Worm (Caenorhabditis elegans) whole organism, midembryonic: Measurements from ENCODE around the gene F27C8.3.

ENCODE experiments used
- T22C8.4 ChIP-seq: fragments of 200-800 bp; sonication (Bioruptor generic); IDR thresholded peaks from 2 replicates; pipeline ENCODE4 v1.3.6; 2022; ENCODE audit warnings: missing genetic modification characterization, missing compliant biosample characterization
- cog-1 ChIP-seq: sonication (generic microtip); optimal IDR thresholded peaks from 2 replicates; lab custom pipeline; 2016; ENCODE audit warnings: missing genetic modification characterization, missing compliant biosample characterization
- flt-1 ChIP-seq: fragments of 200-800 bp; sonication (Bioruptor generic); IDR thresholded peaks from 2 replicates; pipeline ENCODE4 v1.3.6; 2022; ENCODE audit warnings: missing genetic modification characterization, missing compliant biosample characterization
- klf-2 ChIP-seq: fragments of 200-800 bp; sonication (Bioruptor generic); conservative IDR thresholded peaks from 2 replicates; pipeline ENCODE4 v1.3.6; 2022; ENCODE audit warnings: missing genetic modification reagents, missing genetic modification characterization, missing compliant biosample characterization
- med-1 ChIP-seq: sonication (generic microtip); optimal IDR thresholded peaks from 2 replicates; lab custom pipeline; 2017; ENCODE audit warnings: missing genetic modification characterization, mild to moderate bottlenecking, missing compliant biosample characterization, antibody characterized with exemption, missing genetic modification reagents; ENCODE audit not compliant: insufficient read depth
- ref-1 ChIP-seq: fragments of 200-800 bp; sonication (Bioruptor generic); conservative IDR thresholded peaks from 2 replicates; pipeline ENCODE4 v1.3.6; 2022; ENCODE audit warnings: missing genetic modification reagents, missing genetic modification characterization, missing compliant biosample characterization
- tab-1 ChIP-seq: fragments of 200-800 bp; sonication (Bioruptor generic); IDR thresholded peaks from 2 replicates; pipeline ENCODE4 v1.3.6; 2022; ENCODE audit warnings: missing genetic modification characterization, missing compliant biosample characterization
- ztf-23 ChIP-seq: fragments of 200-800 bp; sonication (Bioruptor generic); IDR thresholded peaks from 2 replicates; pipeline ENCODE4 v1.3.6; 2022; ENCODE audit warnings: missing genetic modification reagents, missing genetic modification characterization, missing compliant biosample characterization
- ztf-29 ChIP-seq: fragments of 200-800 bp; sonication (Bioruptor generic); IDR thresholded peaks from 2 replicates; pipeline ENCODE4 v1.3.6; 2022; ENCODE audit warnings: missing genetic modification reagents, missing genetic modification characterization, missing compliant biosample characterization

The F27C8.3 gene

DNA sequence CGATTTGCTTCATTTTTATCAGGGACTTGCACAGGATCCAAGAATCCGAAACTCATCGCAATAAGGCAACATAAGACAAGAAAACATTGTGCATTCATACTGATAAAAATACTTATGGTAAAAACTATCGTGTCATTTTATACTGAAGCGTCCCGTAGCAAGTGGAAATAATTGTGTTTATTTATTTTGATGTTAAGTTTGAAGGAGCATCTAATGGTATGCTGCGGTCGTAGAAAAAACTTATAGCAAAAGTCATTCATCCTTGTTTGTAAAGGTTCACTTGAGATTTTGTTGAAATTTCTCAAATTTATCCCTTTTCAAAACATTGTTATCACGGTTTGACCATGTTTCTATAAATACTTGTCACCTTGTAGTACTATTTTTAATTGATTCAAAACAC lies 29.3 kb upstream of the F27C8.3 start, which contains the start of gene W09C2.10:
Gene W09C2.10 (minus strand): TSS at position 101 of the 400 bp plus-strand sequence.
- TF ChIP-seq cog-1 (tag; lab: Kevin White, UChicago) (no peak), ref-1 (GFP tag; lab: Robert Waterston, UW) (no peak), flt-1 (GFP tag; lab: Robert Waterston, UW) (no peak), ztf-23 (no peak), tab-1 (GFP tag; lab: Robert Waterston, UW) (no peak), med-1 (no peak), klf-2 (no peak), ztf-29 (GFP tag; lab: Robert Waterston, UW) (no peak), T22C8.4 (GFP tag; lab: Robert Waterston, UW) (no peak)

ce11 chrIV:9624275-9624674 lies 28.6 kb upstream of the F27C8.3 start, which contains the start of gene W09C2.8:
W09C2.8 (minus strand) TSS chrIV:9624375.
- TF ChIP-seq flt-1 (GFP tag; lab: Robert Waterston, UW), result no peak
- no peak for TF ChIP-seq ref-1 (GFP tag; lab: Robert Waterston, UW)
- TF ChIP-seq T22C8.4 (GFP tag; lab: Robert Waterston, UW), result no peak
- no peak for TF ChIP-seq ztf-29 (GFP tag; lab: Robert Waterston, UW)
- no peak for TF ChIP-seq klf-2
- no peak for TF ChIP-seq ztf-23
- TF ChIP-seq med-1, result no peak
- no peak for TF ChIP-seq cog-1 (tag; lab: Kevin White, UChicago)
- no peak for TF ChIP-seq tab-1 (GFP tag; lab: Robert Waterston, UW)

DNA sequence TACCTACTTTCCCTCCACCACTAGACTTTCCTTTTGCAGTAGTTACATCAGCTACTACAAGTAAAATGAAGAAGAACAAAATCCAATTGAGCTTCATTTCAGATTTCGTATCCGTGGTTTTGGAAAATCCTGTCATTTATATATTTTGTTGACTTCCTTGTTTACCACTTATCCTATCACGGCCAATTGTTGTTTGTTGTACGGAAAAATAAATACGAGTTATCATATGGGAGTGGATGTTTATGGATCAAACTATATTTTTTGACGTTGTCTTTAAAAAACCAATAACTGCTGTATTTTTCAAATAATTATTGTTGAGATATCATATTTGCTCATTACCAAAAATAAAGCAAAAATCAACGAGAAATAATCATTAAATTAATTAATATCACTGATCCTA lies 27.6 kb upstream of the F27C8.3 start, which contains the start of gene W09C2.9:
Gene W09C2.9 (minus strand): TSS at position 101 of the 400 bp plus-strand sequence.
- no peak for TF ChIP-seq cog-1 (tag; lab: Kevin White, UChicago)
- no peak for TF ChIP-seq ztf-29 (GFP tag; lab: Robert Waterston, UW)
- TF ChIP-seq med-1, result no peak
- TF ChIP-seq tab-1 (GFP tag; lab: Robert Waterston, UW), result no peak
- no peak for TF ChIP-seq T22C8.4 (GFP tag; lab: Robert Waterston, UW)
- no peak for TF ChIP-seq ref-1 (GFP tag; lab: Robert Waterston, UW)
- TF ChIP-seq klf-2, result no peak
- TF ChIP-seq ztf-23, result no peak
- no peak for TF ChIP-seq flt-1 (GFP tag; lab: Robert Waterston, UW)

DNA sequence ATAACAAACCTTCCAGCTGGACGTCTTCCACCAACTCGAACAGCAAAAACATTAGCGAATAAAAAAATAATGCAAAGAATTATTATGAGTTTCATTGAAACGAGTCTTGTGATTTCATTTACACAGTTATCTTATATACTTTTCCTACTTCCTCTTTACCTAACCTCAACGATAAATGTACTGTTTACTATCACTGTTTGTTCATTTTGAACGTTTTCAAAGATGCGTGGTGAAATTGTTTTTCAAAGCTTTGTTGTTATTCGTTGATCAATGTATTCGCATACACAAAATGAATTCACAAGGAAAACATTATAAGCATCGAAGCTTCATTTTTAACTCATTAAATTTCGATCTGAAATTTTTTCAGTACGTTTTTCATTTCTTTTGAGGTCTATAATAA lies 26.6 kb upstream of the F27C8.3 start, which contains the start of gene W09C2.7:
Gene W09C2.7 (minus strand): TSS at position 101 of the 400 bp plus-strand sequence.
- TF ChIP-seq cog-1 (tag; lab: Kevin White, UChicago) (no peak), ref-1 (GFP tag; lab: Robert Waterston, UW) (no peak), ztf-23 (no peak), T22C8.4 (GFP tag; lab: Robert Waterston, UW) (no peak), tab-1 (GFP tag; lab: Robert Waterston, UW) (no peak), med-1 (no peak), klf-2 (no peak), ztf-29 (GFP tag; lab: Robert Waterston, UW) (no peak), flt-1 (GFP tag; lab: Robert Waterston, UW) (no peak)

DNA sequence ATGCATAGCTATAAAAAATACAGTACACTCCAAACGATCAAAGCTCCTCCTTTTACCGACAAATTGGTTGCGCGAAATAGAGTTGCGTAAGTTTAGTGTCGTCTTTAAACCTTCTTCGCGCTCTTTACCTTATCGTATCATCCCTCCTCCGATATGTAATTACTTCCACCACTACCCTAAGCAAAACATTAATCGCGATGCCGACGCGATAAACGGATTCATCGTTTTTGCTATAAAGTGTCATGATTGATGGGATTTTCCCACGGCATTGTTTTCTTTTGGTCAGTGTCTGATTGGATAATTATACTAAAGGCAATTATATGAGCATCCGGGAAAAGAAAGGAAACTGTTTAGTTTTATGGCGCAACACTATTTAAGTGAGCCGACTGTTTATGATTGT lies 23.2 kb upstream of the F27C8.3 start:
- no peak for TF ChIP-seq flt-1 (GFP tag; lab: Robert Waterston, UW)
- TF ChIP-seq klf-2, result no peak
- TF ChIP-seq cog-1 (tag; lab: Kevin White, UChicago), result no peak
- TF ChIP-seq ztf-29 (GFP tag; lab: Robert Waterston, UW), result no peak
- no peak for TF ChIP-seq ref-1 (GFP tag; lab: Robert Waterston, UW)
- TF ChIP-seq T22C8.4 (GFP tag; lab: Robert Waterston, UW), result no peak
- TF ChIP-seq med-1, result no peak
- TF ChIP-seq ztf-23, result no peak
- no peak for TF ChIP-seq tab-1 (GFP tag; lab: Robert Waterston, UW)

DNA sequence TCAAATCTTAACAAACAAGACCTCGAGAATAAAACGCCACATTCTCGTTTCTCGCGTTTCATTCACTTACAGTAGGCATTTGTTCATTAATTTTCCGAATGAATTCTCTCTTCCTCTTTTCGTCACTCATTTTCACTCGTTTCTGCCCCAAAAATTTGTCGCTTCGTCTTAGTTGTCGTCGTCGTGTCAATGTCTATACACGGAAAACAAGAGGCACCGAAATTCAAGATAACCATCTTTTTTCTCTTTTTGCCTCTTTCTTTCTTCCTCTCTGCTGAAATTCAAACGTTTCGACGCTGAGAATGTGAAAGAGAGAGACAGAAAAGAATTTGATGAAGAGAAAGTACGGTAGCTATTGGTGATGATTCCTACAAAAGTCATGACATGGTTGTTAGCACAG lies 22.3 kb upstream of the F27C8.3 start:
- TF ChIP-seq tab-1 (GFP tag; lab: Robert Waterston, UW) (no peak), ztf-29 (GFP tag; lab: Robert Waterston, UW) (no peak), ref-1 (GFP tag; lab: Robert Waterston, UW) (no peak), cog-1 (tag; lab: Kevin White, UChicago) (no peak), med-1 (no peak), T22C8.4 (GFP tag; lab: Robert Waterston, UW) (no peak), klf-2 (no peak), flt-1 (GFP tag; lab: Robert Waterston, UW) (no peak)

ce11 chrIV:9617358-9617757 lies 21.7 kb upstream of the F27C8.3 start:
- TF ChIP-seq flt-1 (GFP tag; lab: Robert Waterston, UW) (0 out of 2 replicates have a peak, but pooled peaks have one; percentile 25), cog-1 (tag; lab: Kevin White, UChicago) (no peak)

DNA sequence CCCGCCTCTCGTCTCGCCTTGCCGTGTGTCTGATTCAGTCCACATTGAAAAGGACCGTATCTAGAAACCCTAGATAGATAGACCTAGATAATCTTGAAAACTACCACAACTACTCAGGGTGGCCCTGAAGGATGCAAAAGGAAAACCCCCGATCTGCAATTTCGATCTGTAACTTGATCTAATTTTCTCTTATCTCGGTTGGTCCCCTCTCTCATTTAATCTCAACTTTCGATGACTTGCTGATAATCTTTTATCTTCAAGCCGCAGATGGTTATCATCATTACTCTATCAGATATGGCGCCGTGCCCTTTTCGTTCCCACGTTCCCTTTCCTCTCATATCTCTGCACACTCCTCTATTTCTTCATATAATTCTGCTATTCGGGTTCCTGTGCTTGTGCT lies 19.8 kb upstream of the F27C8.3 start:
- TF ChIP-seq ztf-23 (no peak), ztf-29 (GFP tag; lab: Robert Waterston, UW) (no peak), med-1 (no peak), cog-1 (tag; lab: Kevin White, UChicago) (no peak)

DNA sequence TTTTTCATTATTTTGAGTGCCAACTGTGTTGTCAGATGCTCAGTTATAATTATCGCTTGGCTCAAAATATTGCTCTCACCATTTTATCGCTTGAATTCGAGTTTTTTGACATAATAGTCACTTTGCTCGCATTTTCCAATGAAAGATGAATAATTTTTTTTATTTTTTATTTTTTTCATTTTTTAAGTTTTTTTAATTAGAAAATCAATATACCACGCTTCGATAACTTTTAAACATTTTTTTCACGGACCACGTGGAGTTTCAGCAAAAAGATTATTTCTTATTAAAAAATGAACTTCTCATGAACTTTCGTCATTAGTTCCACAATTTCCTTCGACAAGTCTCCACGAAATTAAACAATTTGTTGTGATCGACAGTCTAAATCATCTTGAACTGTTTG lies 19.0 kb upstream of the F27C8.3 start, which contains the start of gene elt-1:
Gene elt-1 (plus strand): TSS at position 301 of the 400 bp plus-strand sequence.
- TF ChIP-seq flt-1 (GFP tag; lab: Robert Waterston, UW) (no peak), tab-1 (GFP tag; lab: Robert Waterston, UW) (no peak), med-1 (no peak), klf-2 (no peak)

DNA sequence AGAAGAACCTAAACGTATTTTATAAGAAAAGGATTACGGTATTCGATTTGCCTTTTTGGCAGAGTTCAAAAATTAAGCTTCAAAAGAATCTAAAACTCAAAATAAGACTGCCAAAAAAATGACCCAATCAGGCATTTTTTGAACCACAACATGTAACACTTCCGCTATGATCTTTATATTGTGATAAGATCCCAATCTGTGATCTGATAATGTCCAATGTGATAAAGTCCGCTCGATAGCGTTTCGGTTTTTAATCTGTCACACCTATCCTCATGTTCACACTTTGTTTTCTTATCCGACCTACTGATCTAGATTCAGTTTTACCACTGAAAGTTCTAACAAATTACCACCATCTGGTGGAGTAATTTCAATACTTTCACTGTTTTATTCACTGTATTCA lies 18.4 kb upstream of the F27C8.3 start:
- TF ChIP-seq ref-1 (GFP tag; lab: Robert Waterston, UW), result no peak

DNA sequence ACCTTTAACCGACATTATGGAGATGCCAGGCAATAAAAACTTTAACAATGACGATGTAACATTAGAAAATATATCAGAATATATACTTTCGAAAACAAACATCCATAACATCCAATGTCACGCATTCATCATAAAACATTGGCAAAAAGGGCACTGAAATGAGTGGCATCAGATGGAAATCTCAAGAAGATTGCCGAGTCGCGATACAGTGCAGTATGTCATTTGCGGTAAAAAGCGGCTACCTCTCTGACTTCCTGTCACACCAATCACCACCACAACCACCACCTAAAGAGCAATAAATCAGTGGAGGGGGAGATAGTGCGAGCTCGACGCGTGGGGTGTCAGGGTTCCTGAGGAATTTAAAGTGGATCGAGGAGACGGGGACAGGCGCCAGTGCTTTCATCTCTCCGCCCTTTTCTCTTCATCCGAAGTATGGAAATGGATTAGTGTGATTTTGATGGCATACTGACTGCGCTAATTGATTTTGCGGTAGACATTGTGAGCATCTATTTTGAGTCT lies 17.5 kb upstream of the F27C8.3 start:
- no peak for TF ChIP-seq tab-1 (GFP tag; lab: Robert Waterston, UW)
- TF ChIP-seq ztf-29 (GFP tag; lab: Robert Waterston, UW), result no peak
- TF ChIP-seq cog-1 (tag; lab: Kevin White, UChicago), result no peak
- no peak for TF ChIP-seq flt-1 (GFP tag; lab: Robert Waterston, UW)
- no peak for TF ChIP-seq ztf-23
- TF ChIP-seq ref-1 (GFP tag; lab: Robert Waterston, UW), result no peak
- TF ChIP-seq med-1, result no peak
- TF ChIP-seq T22C8.4 (GFP tag; lab: Robert Waterston, UW), result no peak
- no peak for TF ChIP-seq klf-2
